Worm (Caenorhabditis elegans) whole organism, L4 larva: ENCODE results near the gene F49F1.15.

ENCODE experiments used
- F10B5.3 ChIP-seq: sonication (generic microtip); optimal IDR thresholded peaks from 2 replicates; lab custom pipeline; 2016; ENCODE audit warnings: mild to moderate bottlenecking, missing genetic modification characterization, missing compliant biosample characterization
- Y105C5A.15 ChIP-seq: fragments of 200-800 bp; sonication (Bioruptor generic); IDR thresholded peaks from 2 replicates; pipeline ENCODE4 v1.3.6; 2022; ENCODE audit warnings: missing genetic modification characterization, missing compliant biosample characterization
- ceh-44 ChIP-seq: fragments of 200-800 bp; sonication (Bioruptor generic); IDR thresholded peaks from 2 replicates; pipeline ENCODE4 v1.3.6; 2022; ENCODE audit warnings: missing genetic modification reagents, missing genetic modification characterization, missing compliant biosample characterization
- ces-1 ChIP-seq: fragments of 150-350 bp; sonication (generic microtip); optimal IDR thresholded peaks from 4 replicates; lab custom pipeline; 2014; ENCODE audit warnings: missing biosample characterization, missing genetic modification reagents, missing genetic modification characterization
- daf-8 ChIP-seq: fragments of 200-800 bp; sonication (Bioruptor generic); IDR thresholded peaks from 2 replicates; pipeline ENCODE4 v1.3.6; 2022; ENCODE audit warnings: missing genetic modification characterization, missing compliant biosample characterization
- dmd-6 ChIP-seq: fragments of 200-800 bp; sonication (Bioruptor generic); IDR thresholded peaks from 2 replicates; pipeline ENCODE4 v1.3.6; 2022; ENCODE audit warnings: missing genetic modification reagents, missing genetic modification characterization, missing compliant biosample characterization
- dmd-8 ChIP-seq: fragments of 200-800 bp; sonication (Bioruptor generic); IDR thresholded peaks from 2 replicates; pipeline ENCODE4 v1.3.6; 2022; ENCODE audit warnings: missing genetic modification characterization, missing compliant biosample characterization
- dmd-9 ChIP-seq: fragments of 200-800 bp; sonication (Bioruptor generic); IDR thresholded peaks from 2 replicates; pipeline ENCODE4 v1.3.6; 2022; ENCODE audit warnings: missing genetic modification reagents, missing genetic modification characterization, missing compliant biosample characterization
- fos-1 ChIP-seq: fragments of 150-350 bp; optimal IDR thresholded peaks from 2 replicates; lab custom pipeline; 2014; ENCODE audit warnings: missing biosample characterization, missing genetic modification characterization
- gei-8 ChIP-seq: fragments of 200-800 bp; sonication (Bioruptor generic); optimal IDR thresholded peaks from 2 replicates; lab custom pipeline; 2018; ENCODE audit warnings: mild to moderate bottlenecking, missing genetic modification characterization, missing compliant biosample characterization
- lin-15B ChIP-seq: fragments of 150-350 bp; sonication (generic microtip); optimal IDR thresholded peaks from 3 replicates; lab custom pipeline; 2014; ENCODE audit warnings: missing biosample characterization, missing genetic modification characterization
- lir-3 ChIP-seq: sonication (generic microtip); optimal IDR thresholded peaks from 2 replicates; lab custom pipeline; 2016; ENCODE audit warnings: mild to moderate bottlenecking, missing genetic modification characterization, missing compliant biosample characterization
- madf-5 ChIP-seq, 2 experiments: fragments of 200-800 bp; sonication (Bioruptor generic); IDR thresholded peaks; 2 replicates each; pipeline ENCODE4 v1.3.6; 2022; ENCODE audit warnings: missing compliant biosample characterization in 2 of 2, missing genetic modification characterization in 2 of 2
- mes-2 ChIP-seq: sonication (generic microtip); optimal IDR thresholded peaks from 2 replicates; lab custom pipeline; 2016; ENCODE audit warnings: missing genotype, mild to moderate bottlenecking, missing genetic modification characterization, missing compliant biosample characterization; ENCODE audit not compliant: poor library complexity, severe bottlenecking
- nhr-102 ChIP-seq: sonication (generic microtip); optimal IDR thresholded peaks from 2 replicates; lab custom pipeline; 2016; ENCODE audit warnings: mild to moderate bottlenecking, missing genetic modification characterization, moderate library complexity, missing compliant biosample characterization
- nhr-111 ChIP-seq: fragments of 200-800 bp; sonication (Bioruptor generic); optimal IDR thresholded peaks from 2 replicates; lab custom pipeline; 2018; ENCODE audit warnings: mild to moderate bottlenecking, missing genetic modification characterization, missing compliant biosample characterization
- nhr-48 ChIP-seq: sonication (generic microtip); optimal IDR thresholded peaks from 2 replicates; lab custom pipeline; 2016; ENCODE audit warnings: mild to moderate bottlenecking, missing genetic modification characterization, missing compliant biosample characterization
- php-3 ChIP-seq: fragments of 200-800 bp; sonication (Bioruptor generic); IDR thresholded peaks from 2 replicates; pipeline ENCODE4 v1.3.6; 2022; ENCODE audit warnings: missing genetic modification reagents, missing genetic modification characterization, missing compliant biosample characterization
- unc-62 ChIP-seq, 3 experiments: fragments of 150-350 bp in 1 of 3; sonication (generic microtip); optimal IDR thresholded peaks in 2 of 3; peaks in 1 of 3; 1 replicate in 1 of 3; 2 replicates in 2 of 3; lab custom pipeline; 2014 to 2017; ENCODE audit warnings: missing biosample characterization in 3 of 3, missing genetic modification characterization in 3 of 3, missing genetic modification reagents in 3 of 3, missing genotype in 1 of 3
- zfp-3 ChIP-seq: fragments of 200-800 bp; sonication (Bioruptor generic); conservative IDR thresholded peaks from 2 replicates; pipeline ENCODE4 v1.3.6; 2022; ENCODE audit warnings: missing genetic modification reagents, missing genetic modification characterization, missing compliant biosample characterization
- ztf-7 ChIP-seq: fragments of 150-350 bp; optimal IDR thresholded peaks from 2 replicates; lab custom pipeline; 2014; ENCODE audit warnings: missing biosample characterization, missing genetic modification characterization

Gene F49F1.15

DNA sequence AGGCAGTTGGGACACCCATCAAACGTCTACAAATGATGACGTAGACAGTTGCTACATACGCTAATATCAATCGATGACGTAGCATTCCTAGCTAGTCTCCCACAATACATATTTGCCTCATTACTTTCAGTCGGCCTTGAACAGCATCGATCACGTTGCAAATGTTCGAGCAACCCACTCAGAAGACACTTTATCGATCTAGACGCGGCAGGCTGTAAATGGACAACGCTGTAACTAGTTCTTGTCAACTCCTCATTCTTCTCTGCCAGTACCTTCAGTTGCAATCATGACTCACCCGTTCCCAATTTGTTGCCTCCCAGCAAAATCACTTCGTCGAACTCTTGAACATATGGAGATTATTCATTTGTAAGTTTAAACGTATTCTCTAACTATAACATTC, 42.4 kb downstream of the F49F1.15 start, which contains the start of gene pqn-75:
TSS of gene pqn-75 (plus strand) at position 301 of the 400 bp plus-strand sequence.
- TF ChIP-seq dmd-9 (GFP tag; lab: Robert Waterston, UW) (no peak), Y105C5A.15 (GFP tag; lab: Robert Waterston, UW) (no peak)

ce11 chrIV:4070810-4071209, 43.6 kb downstream of the F49F1.15 start:
- TF ChIP-seq ceh-44 (GFP tag; lab: Robert Waterston, UW) (no peak), F10B5.3 (tag; lab: Kevin White, UChicago) (no peak), dmd-8 (GFP tag; lab: Robert Waterston, UW) (no peak), mes-2 (tag; lab: Kevin White, UChicago) (no peak), ces-1 (GFP tag; lab: Kevin White, UChicago) (no peak), nhr-48 (tag; lab: Kevin White, UChicago) (no peak), gei-8 (GFP tag; lab: Kevin White, UChicago) (no peak), lir-3 (tag; lab: Kevin White, UChicago) (no peak)

- TF ChIP-seq fos-1 (no peak), madf-5 (GFP tag; IDR thresholded peaks at IDR 0.05; lab: Robert Waterston, UW) (no peak), dmd-6 (no peak), php-3 (GFP tag; lab: Robert Waterston, UW) (no peak), lin-15B (tag; lab: Kevin White, UChicago) (no peak), ztf-7 (no peak), nhr-111 (no peak), daf-8 (GFP tag; lab: Robert Waterston, UW) (no peak), F10B5.3 (tag; lab: Kevin White, UChicago) (no peak), Y105C5A.15 (GFP tag; lab: Robert Waterston, UW) (no peak), nhr-102 (tag; lab: Kevin White, UChicago) (no peak), zfp-3 (GFP tag; lab: Robert Waterston, UW) (no peak)
Measured at ce11 chrIV:4068480-4068879, 45.9 kb downstream of the F49F1.15 start, which contains the start of gene fbxb-55. fbxb-55 (plus strand) TSS chrIV:4068780.

DNA sequence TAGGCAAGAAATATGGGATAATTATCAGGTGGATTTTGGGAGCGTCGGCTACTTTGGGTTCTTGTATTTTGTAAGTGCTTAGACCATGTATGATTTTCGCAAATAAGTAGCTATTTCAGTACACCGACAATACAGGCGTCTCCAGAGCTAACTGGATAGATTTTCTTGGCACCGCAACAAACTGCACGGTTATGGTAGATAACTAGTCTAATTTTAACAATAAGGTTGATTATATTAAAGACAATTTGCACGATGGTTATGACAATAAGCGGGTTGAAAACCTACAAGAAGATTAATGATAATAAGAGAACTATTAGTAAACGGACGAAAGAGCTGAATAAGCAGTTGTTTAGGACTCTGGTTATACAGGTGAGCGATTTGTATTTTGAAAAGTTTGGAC, 47.1 kb downstream of the F49F1.15 start:
- TF ChIP-seq unc-62 (GFP tag; optimal IDR thresholded peaks at IDR 0.05 in 1 of 2; lab: Kevin White, UChicago) (peak in 1 of 2 experiments; percentile 95), unc-62 (tag; optimal IDR thresholded peaks at IDR 0.05; lab: Kevin White, UChicago) (no peak), nhr-48 (tag; lab: Kevin White, UChicago) (no peak)
- TF ChIP-seq, all 104 proteins: peak for 1
